Worm (Caenorhabditis elegans) whole organism, young adult: ENCODE data around the gene srbc-55.

Source experiments
- Y79H2A.3 ChIP-seq: fragments of 200-800 bp; sonication (Bioruptor generic); conservative IDR thresholded peaks from 2 replicates; pipeline ENCODE4 v1.3.6; 2022; ENCODE audit warnings: missing genetic modification reagents, missing genetic modification characterization, missing compliant biosample characterization
- bed-1 ChIP-seq: fragments of 200-800 bp; sonication (Bioruptor generic); IDR thresholded peaks from 2 replicates; pipeline ENCODE4 v1.3.6; 2022; ENCODE audit warnings: missing genetic modification reagents, missing genetic modification characterization, missing compliant biosample characterization
- ceh-100 ChIP-seq: fragments of 200-800 bp; sonication (Bioruptor generic); IDR thresholded peaks from 2 replicates; pipeline ENCODE4 v1.3.6; 2022; ENCODE audit warnings: missing genetic modification reagents, missing genetic modification characterization, missing compliant biosample characterization
- ceh-27 ChIP-seq: fragments of 200-800 bp; sonication (Bioruptor generic); optimal IDR thresholded peaks from 2 replicates; lab custom pipeline; 2018; ENCODE audit warnings: mild to moderate bottlenecking, missing genetic modification characterization, moderate library complexity, missing compliant biosample characterization
- dpl-1 ChIP-seq: fragments of 150-350 bp; optimal IDR thresholded peaks from 2 replicates; lab custom pipeline; 2014; ENCODE audit warnings: missing biosample characterization, missing genetic modification reagents, missing genetic modification characterization
- him-1 ChIP-seq: sonication (generic microtip); optimal IDR thresholded peaks from 2 replicates; lab custom pipeline; 2016; ENCODE audit warnings: missing genotype, missing genetic modification reagents, missing genetic modification characterization, missing compliant biosample characterization
- hrde-1 ChIP-seq: sonication (generic microtip); optimal IDR thresholded peaks from 2 replicates; lab custom pipeline; 2016; ENCODE audit warnings: missing genetic modification characterization, mild to moderate bottlenecking, missing compliant biosample characterization, moderate library complexity, missing genotype, missing genetic modification reagents, borderline replicate concordance
- pha-4 ChIP-seq: fragments of 150-350 bp; sonication (generic microtip); optimal IDR thresholded peaks from 2 replicates; lab custom pipeline; 2014; ENCODE audit warnings: missing biosample characterization, missing genetic modification reagents, missing genetic modification characterization
- repo-1 ChIP-seq: sonication (generic microtip); optimal IDR thresholded peaks from 2 replicates; lab custom pipeline; 2017; ENCODE audit warnings: mild to moderate bottlenecking, missing genetic modification characterization, missing compliant biosample characterization
- rpc-1 ChIP-seq, 2 experiments: fragments of 150-350 bp in 1 of 2; sonication (generic microtip) in 1 of 2; optimal IDR thresholded peaks; 2 replicates each; lab custom pipeline; 2014 to 2018; ENCODE audit warnings: missing biosample characterization in 1 of 2, missing genetic modification characterization in 1 of 2, missing genetic modification reagents in 1 of 2, missing genotype in 1 of 2
- unc-130 ChIP-seq: sonication (generic microtip); optimal IDR thresholded peaks from 2 replicates; lab custom pipeline; 2016; ENCODE audit warnings: missing genetic modification reagents, missing genetic modification characterization, missing compliant biosample characterization

ce11 chrV:15826110-15826509 is 3.7 kb downstream of the srbc-55 start, which contains the start of gene srbc-51:
- TF ChIP-seq ceh-27 (GFP tag; lab: Kevin White, UChicago) = no peak
- TF ChIP-seq Y79H2A.3 (GFP tag; lab: Robert Waterston, UW) = no peak
- TF ChIP-seq pha-4 = no peak
- TF ChIP-seq unc-130 = no peak
- TF ChIP-seq ceh-100 (GFP tag; lab: Robert Waterston, UW) = no peak
- TF ChIP-seq hrde-1 = no peak
- no peak for TF ChIP-seq him-1
- TF ChIP-seq bed-1 = no peak
- no peak for TF ChIP-seq repo-1 (tag; lab: Kevin White, UChicago)
- TF ChIP-seq rpc-1 (optimal IDR thresholded peaks at IDR 0.05; lab: Kevin White, UChicago) = no peak
- no peak for TF ChIP-seq rpc-1 (tag; optimal IDR thresholded peaks at IDR 0.05; lab: Kevin White, UChicago)
- TF ChIP-seq dpl-1 (GFP tag; lab: Kevin White, UChicago) = no peak
